Worm (Caenorhabditis elegans) whole organism, mixed stage, embryonic: ENCODE measurements around the gene sec-24.1.

Experiments used
- snpc-4 ChIP-seq: fragments of 150-350 bp; optimal IDR thresholded peaks from 2 replicates; lab custom pipeline; 2014; ENCODE audit warnings: missing biosample characterization, missing genetic modification characterization
- unc-120 ChIP-seq: sonication (generic microtip); optimal IDR thresholded peaks from 2 replicates; lab custom pipeline; 2017; ENCODE audit warnings: missing genetic modification characterization, missing compliant biosample characterization; ENCODE audit not compliant: poor library complexity, severe bottlenecking

DNA sequence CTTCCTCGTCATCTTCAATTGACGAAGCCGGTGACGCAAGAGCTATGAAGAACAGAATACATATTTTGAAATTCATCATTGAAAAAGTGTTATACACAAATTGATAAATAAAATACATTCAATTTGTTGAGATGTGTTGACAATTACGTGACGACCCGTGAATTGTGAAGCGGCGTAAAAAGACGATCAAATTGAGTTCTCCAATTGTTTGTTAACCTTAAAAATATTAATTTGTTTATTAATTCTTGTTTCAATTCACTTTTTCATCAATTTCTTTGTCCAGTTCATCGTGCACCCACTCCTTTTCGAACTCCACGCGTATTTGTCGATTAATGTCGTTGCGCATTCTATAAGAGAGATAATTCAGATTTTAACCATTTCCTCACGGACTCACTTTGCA lies 26.2 kb upstream of the sec-24.1 start, which contains the start of gene spe-36:
- TF ChIP-seq snpc-4 (tag; lab: Kevin White, UChicago) (no peak), unc-120 (tag; lab: Kevin White, UChicago) (no peak)
